Fruit fly (Drosophila melanogaster): Measurements from ENCODE around the gene baz.
A peak's percentile ranks its signal among the peaks of the same experiment; 100 is the strongest.

The baz gene

DNA sequence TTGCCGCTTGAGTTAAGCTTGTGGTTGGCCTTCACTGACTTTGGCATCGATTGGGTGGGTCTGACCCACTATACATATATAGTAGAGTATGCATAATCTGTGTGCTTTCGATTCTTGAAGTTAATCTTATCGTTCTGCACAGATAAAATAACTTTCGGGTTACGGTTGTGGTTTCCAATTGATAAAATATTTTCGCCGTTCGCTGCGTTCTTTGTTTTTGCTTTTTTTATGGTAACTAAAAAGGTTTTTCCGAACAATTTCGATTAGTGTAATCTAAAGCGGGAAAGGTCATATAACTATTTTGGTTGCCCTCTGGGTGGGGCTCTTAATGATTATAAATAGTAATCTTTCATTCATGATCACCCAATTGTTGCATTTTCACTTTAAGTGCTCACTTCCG, 20.7 kb downstream of the baz start:
- no peak for TF ChIP-seq Clk (GFP tag; optimal IDR thresholded peaks at IDR 0.05)
- TF ChIP-seq Mnt (GFP tag; optimal IDR thresholded peaks at IDR 0.05): no peak

DNA sequence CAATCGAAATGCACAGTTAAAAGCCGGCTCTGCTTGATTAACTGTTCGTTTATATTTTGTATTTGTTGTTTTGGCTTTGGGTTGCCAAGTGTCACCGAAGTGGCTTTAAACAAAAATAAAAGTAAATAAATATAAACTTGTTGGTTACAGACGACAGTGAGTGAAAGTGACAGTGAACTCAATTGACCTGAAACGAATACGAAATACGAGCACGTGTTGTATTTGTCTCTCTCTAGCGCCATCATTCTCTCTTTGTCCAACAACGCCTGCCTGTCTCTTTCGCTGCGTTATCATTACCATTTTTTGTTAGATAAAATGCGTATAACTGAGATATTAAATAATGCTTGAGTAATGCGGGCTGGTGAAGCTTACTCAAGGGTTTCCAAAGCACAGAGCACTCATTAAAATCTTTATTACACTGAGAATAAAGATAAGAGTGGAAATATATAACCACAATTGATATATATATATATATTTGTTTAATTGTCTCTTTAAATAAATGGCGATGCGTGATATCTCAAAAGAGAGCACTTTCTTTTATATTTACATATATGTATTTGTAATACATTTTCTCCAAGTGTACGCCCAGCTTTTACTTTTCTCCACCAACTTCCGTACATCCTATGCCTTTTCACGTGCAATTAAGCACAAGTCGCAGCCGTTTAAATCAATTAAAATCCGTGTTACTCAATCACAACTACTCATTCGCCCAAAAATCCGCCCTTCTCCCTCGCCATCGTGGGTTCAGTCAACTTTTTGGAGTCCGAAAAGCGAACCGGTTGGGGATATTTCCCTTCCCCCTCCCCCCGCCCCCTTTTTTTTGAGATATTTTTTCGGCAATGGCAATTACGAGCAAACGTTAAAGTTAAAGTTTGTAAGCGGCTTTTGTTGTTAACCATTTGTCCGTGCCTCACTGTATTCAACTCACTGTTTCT, 21.7 kb downstream of the baz start:
- TF ChIP-seq kay (GFP tag; ENCODE audit: borderline replicate concordance) (peak; percentile 35), CG12768 (GFP tag; optimal IDR thresholded peaks at IDR 0.05) (no peak), CG14711 (tag; optimal IDR thresholded peaks at IDR 0.05) (peak; percentile 6)

DNA sequence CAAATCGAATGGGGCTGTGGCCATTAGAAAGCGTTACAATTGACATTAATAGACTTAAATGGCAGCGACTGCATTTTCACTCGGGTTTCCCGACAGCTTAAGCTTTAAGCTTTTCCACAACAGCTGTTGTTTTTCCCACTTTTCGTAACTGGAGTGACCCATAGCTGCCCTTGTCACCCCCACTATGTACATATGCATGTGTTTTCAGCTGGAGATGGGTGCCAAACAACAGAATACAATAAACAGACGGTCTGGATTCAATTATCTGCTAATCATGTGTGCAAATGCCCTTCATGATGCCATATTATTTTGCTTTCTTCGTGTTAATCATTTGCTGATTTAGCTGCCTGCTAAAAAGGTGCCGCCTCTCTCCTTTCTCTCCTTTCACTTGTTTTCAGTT, 23.7 kb downstream of the baz start:
- TF ChIP-seq CG1620 (GFP tag; optimal IDR thresholded peaks at IDR 0.05) (peak; percentile 47), CG14711 (tag; optimal IDR thresholded peaks at IDR 0.05) (peak; percentile 23), Hr96 (GFP tag; optimal IDR thresholded peaks at IDR 0.05) (no peak), Clk (GFP tag; optimal IDR thresholded peaks at IDR 0.05) (no peak), CG7045 (GFP tag; optimal IDR thresholded peaks at IDR 0.05) (no peak), CG5204 (GFP tag; optimal IDR thresholded peaks at IDR 0.05) (no peak), tj (GFP tag; optimal IDR thresholded peaks at IDR 0.05) (no peak), pad (GFP tag; optimal IDR thresholded peaks at IDR 0.05) (peak; percentile 0), CG12768 (GFP tag; optimal IDR thresholded peaks at IDR 0.05) (no peak), cnc (optimal IDR thresholded peaks at IDR 0.05) (no peak), Mnt (GFP tag; optimal IDR thresholded peaks at IDR 0.05) (peak; percentile 16), ovo (GFP tag; optimal IDR thresholded peaks at IDR 0.05) (no peak), CG11617 (GFP tag; optimal IDR thresholded peaks at IDR 0.05) (no peak), Crg-1 (GFP tag; optimal IDR thresholded peaks at IDR 0.05) (peak; percentile 70), CG7101 (tag; optimal IDR thresholded peaks at IDR 0.05) (peak; percentile 43), kay (GFP tag; ENCODE audit: borderline replicate concordance) (no peak), toe (GFP tag; optimal IDR thresholded peaks at IDR 0.05) (no peak), bab1 (GFP tag; optimal IDR thresholded peaks at IDR 0.05) (no peak), cic (GFP tag; optimal IDR thresholded peaks at IDR 0.05) (no peak), CG33017 (tag; optimal IDR thresholded peaks at IDR 0.05) (no peak)

DNA sequence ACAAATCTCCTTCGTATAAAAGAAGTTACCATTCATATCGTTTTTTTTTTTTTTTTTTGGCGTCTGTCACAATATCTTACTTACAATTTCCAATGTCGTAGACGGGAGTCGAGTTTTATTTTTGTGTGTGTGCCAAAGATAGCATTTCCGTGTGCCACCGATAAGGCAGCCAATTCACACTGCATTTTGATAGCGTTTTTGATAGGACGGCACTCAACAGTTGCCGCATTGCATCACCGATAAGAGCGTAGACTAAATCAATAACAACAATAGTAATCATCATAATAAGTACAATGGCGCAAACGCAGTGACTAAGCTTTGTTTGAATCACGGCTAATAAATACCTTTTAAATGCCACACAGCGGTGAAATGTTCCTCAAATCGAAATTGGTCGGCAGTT, 26.6 kb downstream of the baz start:
- peak; percentile 60 for TF ChIP-seq kay (GFP tag; ENCODE audit: borderline replicate concordance)
- peak; percentile 79 for TF ChIP-seq cic (GFP tag; optimal IDR thresholded peaks at IDR 0.05)
- peak; percentile 19 for TF ChIP-seq Mnt (GFP tag; optimal IDR thresholded peaks at IDR 0.05)
- no peak for TF ChIP-seq pad (GFP tag; optimal IDR thresholded peaks at IDR 0.05)
- peak; percentile 7 for TF ChIP-seq CG7101 (tag; optimal IDR thresholded peaks at IDR 0.05)

DNA sequence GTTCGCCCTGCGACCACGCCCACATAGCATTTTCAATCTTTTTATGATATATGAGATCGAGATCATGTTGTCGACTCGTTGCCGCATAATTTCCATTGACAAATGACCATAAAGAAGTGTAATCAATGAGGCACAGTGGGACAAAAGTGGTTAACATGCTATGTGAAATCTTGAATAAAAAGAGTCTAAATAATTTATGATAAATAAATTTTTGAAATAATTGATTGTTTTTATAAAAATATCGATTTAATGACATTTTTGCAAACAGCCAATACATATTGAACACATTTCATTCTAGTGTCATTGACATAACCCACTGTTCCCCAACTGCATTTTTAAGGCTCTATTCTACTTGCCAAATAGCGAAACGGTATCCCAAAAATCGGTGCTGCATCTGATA, 27.7 kb downstream of the baz start:
- TF ChIP-seq tj (GFP tag; optimal IDR thresholded peaks at IDR 0.05): no peak
- peak; percentile 12 for TF ChIP-seq bab1 (GFP tag; optimal IDR thresholded peaks at IDR 0.05)
- no peak for TF ChIP-seq ovo (GFP tag; optimal IDR thresholded peaks at IDR 0.05)
- no peak for TF ChIP-seq CG33017 (tag; optimal IDR thresholded peaks at IDR 0.05)
- no peak for TF ChIP-seq CG5204 (GFP tag; optimal IDR thresholded peaks at IDR 0.05)
- no peak for TF ChIP-seq Hr96 (GFP tag; optimal IDR thresholded peaks at IDR 0.05)
- no peak for TF ChIP-seq CG7101 (tag; optimal IDR thresholded peaks at IDR 0.05)

DNA sequence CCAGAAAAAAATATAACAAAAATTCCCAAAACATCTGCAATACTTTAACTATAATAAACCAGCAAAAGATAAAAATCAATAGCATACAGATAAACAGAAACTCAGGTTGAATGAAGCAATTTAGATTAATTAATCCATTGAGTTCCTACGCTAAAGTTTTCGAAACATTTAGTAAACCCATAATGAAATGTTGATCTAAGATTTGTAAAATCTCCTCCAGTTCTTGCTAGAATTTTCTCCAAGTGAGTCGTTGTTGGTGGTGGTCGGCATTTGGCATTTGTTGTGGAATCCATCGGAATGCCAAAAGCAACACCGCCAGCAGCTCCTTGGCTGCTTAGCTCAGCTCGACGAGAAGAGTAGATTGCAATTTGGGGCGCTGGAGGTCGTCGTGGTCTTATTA, 28.4 kb downstream of the baz start:
- TF ChIP-seq CG7045 (GFP tag; optimal IDR thresholded peaks at IDR 0.05) (no peak), kay (GFP tag; ENCODE audit: borderline replicate concordance) (no peak), CG33017 (tag; optimal IDR thresholded peaks at IDR 0.05) (no peak), Mnt (GFP tag; optimal IDR thresholded peaks at IDR 0.05) (no peak)

DNA sequence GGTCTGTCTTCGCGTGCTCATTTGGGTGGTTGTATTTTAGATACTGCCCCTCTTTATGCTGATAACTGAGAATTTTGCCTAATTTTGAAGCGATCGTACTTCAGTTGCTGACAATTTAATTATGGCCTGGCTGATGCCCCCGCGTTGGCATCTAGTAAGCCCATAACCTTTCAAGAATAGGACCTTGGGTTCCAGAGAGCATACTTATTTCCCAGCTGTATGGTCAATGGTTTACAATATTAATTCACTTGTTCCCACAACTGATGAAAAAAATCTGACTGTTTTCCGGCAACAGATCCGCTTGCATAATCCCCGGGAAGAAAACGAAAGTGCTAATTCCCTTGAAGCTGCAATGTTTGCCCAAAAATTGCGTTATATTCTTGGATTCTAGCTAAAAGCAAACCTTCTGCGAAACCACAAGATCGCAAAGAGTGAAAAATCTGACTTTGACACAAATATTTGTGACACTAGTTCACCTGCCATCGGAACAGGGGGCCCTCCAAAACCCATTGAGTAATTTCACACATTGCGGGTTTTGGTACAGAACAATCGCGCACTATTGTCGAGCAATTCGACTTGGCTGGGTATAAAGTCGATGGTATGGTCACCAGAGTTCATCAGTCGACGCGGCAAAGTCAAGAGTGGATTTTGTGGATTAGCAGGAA, 42.8 kb downstream of the baz start, which contains the start of the genes TTLL1A and CG5070:
TTLL1A (minus strand) TSS at position 101 of the 665 bp plus-strand sequence.
CG5070 (plus strand) TSS at position 615 of the 665 bp plus-strand sequence.
- TF ChIP-seq CG7045 (GFP tag; optimal IDR thresholded peaks at IDR 0.05): no peak
- TF ChIP-seq pad (GFP tag; optimal IDR thresholded peaks at IDR 0.05): no peak
- TF ChIP-seq CG1620 (GFP tag; optimal IDR thresholded peaks at IDR 0.05): no peak
- no peak for TF ChIP-seq Mnt (GFP tag; optimal IDR thresholded peaks at IDR 0.05)
- TF ChIP-seq Hr96 (GFP tag; optimal IDR thresholded peaks at IDR 0.05): no peak
- TF ChIP-seq CG11617 (GFP tag; optimal IDR thresholded peaks at IDR 0.05): no peak
- no peak for TF ChIP-seq CG5204 (GFP tag; optimal IDR thresholded peaks at IDR 0.05)
- no peak for TF ChIP-seq kay (GFP tag; ENCODE audit: borderline replicate concordance)
- no peak for TF ChIP-seq cic (GFP tag; optimal IDR thresholded peaks at IDR 0.05)
- no peak for TF ChIP-seq CG12768 (GFP tag; optimal IDR thresholded peaks at IDR 0.05)
- no peak for TF ChIP-seq Crg-1 (GFP tag; optimal IDR thresholded peaks at IDR 0.05)
- no peak for TF ChIP-seq cnc (optimal IDR thresholded peaks at IDR 0.05)
- no peak for TF ChIP-seq ovo (GFP tag; optimal IDR thresholded peaks at IDR 0.05)

All from whole organism, adult.